Worm (Caenorhabditis elegans): Measurements from ENCODE around the gene C42C1.9.
A peak's percentile ranks its signal among the peaks of the same experiment; 100 is the strongest.
"Not testable (repeated sequence)": the region's sequence is repeated elsewhere in the genome, so short reads cannot be mapped to it uniquely, and the experiment has no call there.

Gene C42C1.9

DNA sequence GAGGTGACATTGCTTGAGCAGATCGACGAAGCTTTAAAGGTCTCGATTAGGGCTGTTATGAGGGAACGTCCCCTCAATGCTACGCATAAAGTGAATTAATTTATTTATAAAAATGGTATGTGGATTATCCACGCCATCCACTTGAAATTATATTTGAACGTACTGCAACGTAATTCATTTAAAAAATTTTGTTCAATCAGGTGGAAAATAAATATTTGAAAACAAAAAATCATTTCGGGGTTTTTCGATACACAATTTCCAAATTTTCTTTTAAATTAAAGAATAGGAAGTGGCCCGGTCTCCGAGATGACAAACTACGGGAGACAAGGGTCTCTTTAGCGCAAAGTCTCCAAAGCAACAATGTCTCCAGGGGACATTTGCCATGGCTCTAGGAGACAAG lies 22.3 kb downstream of the C42C1.9 start, which contains the start of gene oac-58:
oac-58 (minus strand) TSS at position 101 of the 400 bp plus-strand sequence.
- TF ChIP-seq fkh-2 (tag; optimal IDR thresholded peaks at IDR 0.05) = no peak
- TF ChIP-seq pqm-1 (tag; optimal IDR thresholded peaks at IDR 0.05) = no peak
- TF ChIP-seq ama-1 (optimal IDR thresholded peaks at IDR 0.05) = no peak
- no peak for TF ChIP-seq nhr-237 (tag; optimal IDR thresholded peaks at IDR 0.05)
- TF ChIP-seq unc-62 (GFP tag; optimal IDR thresholded peaks at IDR 0.05) = no peak
- no peak for TF ChIP-seq ceh-16 (tag; optimal IDR thresholded peaks at IDR 0.05)
- TF ChIP-seq unc-39 (tag; optimal IDR thresholded peaks at IDR 0.05) = no peak
- no peak for TF ChIP-seq egl-27 (tag; optimal IDR thresholded peaks at IDR 0.05)
- TF ChIP-seq sea-2 (GFP tag; optimal IDR thresholded peaks at IDR 0.05) = no peak
- TF ChIP-seq lin-39 (tag; optimal IDR thresholded peaks at IDR 0.05) = no peak
- TF ChIP-seq ztf-4 (tag; optimal IDR thresholded peaks at IDR 0.05) = no peak
- no peak for TF ChIP-seq mml-1 (tag; optimal IDR thresholded peaks at IDR 0.05)
- no peak for TF ChIP-seq ceh-28 (tag; optimal IDR thresholded peaks at IDR 0.05)
- no peak for TF ChIP-seq elt-2 (tag; optimal IDR thresholded peaks at IDR 0.05)
- no peak for TF ChIP-seq nhr-67 (tag; optimal IDR thresholded peaks at IDR 0.05)
- no peak for TF ChIP-seq nhr-28 (tag; optimal IDR thresholded peaks at IDR 0.05)
- TF ChIP-seq hmg-11 (tag; optimal IDR thresholded peaks at IDR 0.05) = no peak

DNA sequence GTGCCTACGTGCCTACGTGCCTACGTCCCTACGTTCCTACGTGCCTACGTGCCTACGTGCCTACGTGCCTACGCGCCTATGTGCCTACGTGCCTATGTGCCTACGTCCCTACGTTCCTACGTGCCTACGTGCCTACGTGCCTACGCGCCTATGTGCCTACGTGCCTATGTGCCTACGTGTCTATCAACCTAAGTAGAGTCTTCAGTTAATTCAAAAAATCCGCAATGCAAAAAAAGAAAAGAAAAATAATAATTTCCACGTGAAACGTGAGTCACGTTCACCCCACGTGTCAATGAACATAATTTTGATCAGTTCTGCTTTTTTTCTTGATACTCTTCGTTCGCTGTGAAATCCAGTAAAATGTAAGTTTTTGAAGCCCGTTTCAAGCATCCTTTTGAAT lies 37.7 kb downstream of the C42C1.9 start, which contains the start of gene F19B6.3:
F19B6.3 (plus strand) TSS at position 301 of the 400 bp plus-strand sequence.
- not testable (repeated sequence) for TF ChIP-seq fkh-10 (GFP tag; optimal IDR thresholded peaks at IDR 0.05); egl-27 (tag; optimal IDR thresholded peaks at IDR 0.05); ceh-28 (tag; optimal IDR thresholded peaks at IDR 0.05)

DNA sequence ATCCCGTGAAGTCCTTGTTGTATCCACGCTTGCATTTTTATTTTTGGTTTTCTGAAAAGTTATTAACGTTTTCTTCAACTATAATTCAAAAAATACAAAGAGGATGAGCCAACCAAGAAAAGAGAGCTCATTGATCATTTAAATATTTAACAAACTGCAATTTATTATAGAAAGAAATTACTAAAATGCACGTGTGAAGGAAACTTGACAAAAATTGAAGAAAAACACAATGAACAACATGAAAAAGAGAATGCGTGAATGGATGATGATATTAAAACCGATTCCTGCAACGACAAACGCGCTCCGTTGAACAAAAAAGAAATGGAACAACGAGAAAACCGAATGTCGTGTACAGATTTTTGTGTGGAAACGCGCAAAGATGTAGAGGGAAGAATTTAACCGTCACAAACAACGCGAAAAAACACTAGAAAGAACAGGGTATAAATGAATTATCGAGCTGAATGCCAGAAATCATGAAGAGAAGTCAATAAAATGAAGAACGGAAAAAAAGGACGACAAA lies 41.7 kb downstream of the C42C1.9 start, which contains the start of gene ufd-1:
ufd-1 (minus strand) TSS at position 51 of the 520 bp plus-strand sequence.
- no peak for TF ChIP-seq ceh-9 (tag; optimal IDR thresholded peaks at IDR 0.05)
- TF ChIP-seq nfya-1 (tag; optimal IDR thresholded peaks at IDR 0.05; ENCODE audit: insufficient read depth) = no peak
- TF ChIP-seq nhr-43 (tag; optimal IDR thresholded peaks at IDR 0.05; ENCODE audit: poor library complexity, severe bottlenecking) = no peak
- TF ChIP-seq ceh-28 (tag; optimal IDR thresholded peaks at IDR 0.05) = no peak
- TF ChIP-seq eor-1 (tag; optimal IDR thresholded peaks at IDR 0.05) = no peak
- no peak for TF ChIP-seq nhr-77 (tag; optimal IDR thresholded peaks at IDR 0.05)
- TF ChIP-seq nhr-11 (tag; optimal IDR thresholded peaks at IDR 0.05) = no peak
- no peak for TF ChIP-seq fos-1 (tag; optimal IDR thresholded peaks at IDR 0.05)
- TF ChIP-seq egl-5 (tag; optimal IDR thresholded peaks at IDR 0.05) = no peak
- TF ChIP-seq nhr-23 (tag; optimal IDR thresholded peaks at IDR 0.05) = peak; percentile 51
- TF ChIP-seq fkh-10 (GFP tag; optimal IDR thresholded peaks at IDR 0.05) = no peak
- TF ChIP-seq zag-1 (tag; optimal IDR thresholded peaks at IDR 0.05) = no peak
- TF ChIP-seq lin-15B (tag; optimal IDR thresholded peaks at IDR 0.05) = peak; percentile 7
- no peak for TF ChIP-seq tbx-2 (tag; optimal IDR thresholded peaks at IDR 0.05)
- peak; percentile 25 for TF ChIP-seq nhr-25 (tag; optimal IDR thresholded peaks at IDR 0.05)
- TF ChIP-seq skn-1 (tag; optimal IDR thresholded peaks at IDR 0.05) = peak; percentile 58
- TF ChIP-seq daf-12 (tag; optimal IDR thresholded peaks at IDR 0.05) = no peak
- no peak for TF ChIP-seq ztf-4 (tag; optimal IDR thresholded peaks at IDR 0.05)
- TF ChIP-seq pqm-1 (tag; optimal IDR thresholded peaks at IDR 0.05) = no peak
- no peak for TF ChIP-seq elt-1 (tag; optimal IDR thresholded peaks at IDR 0.05)
- TF ChIP-seq nhr-28 (tag; optimal IDR thresholded peaks at IDR 0.05) = no peak
- TF ChIP-seq egl-27 (tag; optimal IDR thresholded peaks at IDR 0.05) = no peak
- no peak for TF ChIP-seq hmg-11 (tag; optimal IDR thresholded peaks at IDR 0.05)

DNA sequence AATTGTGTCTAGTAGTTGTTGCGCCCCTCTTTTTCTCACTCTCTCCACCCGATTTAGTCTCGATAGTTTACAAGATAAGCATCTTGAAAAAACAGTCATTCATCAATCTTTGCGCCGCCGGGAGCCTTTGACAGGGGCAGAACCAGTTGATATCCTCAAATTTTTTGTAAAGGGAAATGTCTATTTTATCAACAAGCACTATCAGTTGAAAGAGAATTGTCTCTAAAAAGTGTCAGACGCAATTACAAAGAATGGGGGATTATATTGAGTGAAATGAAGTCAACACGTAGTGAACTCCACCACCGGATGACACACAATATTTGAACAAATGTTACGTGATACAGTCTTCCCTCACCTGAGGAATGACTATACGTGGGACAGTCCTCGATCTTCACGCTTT lies 44.9 kb downstream of the C42C1.9 start:
- TF ChIP-seq elt-2 (tag; optimal IDR thresholded peaks at IDR 0.05) (peak; percentile 27), elt-1 (tag; optimal IDR thresholded peaks at IDR 0.05) (peak; percentile 36), R02D3.7 (tag; optimal IDR thresholded peaks at IDR 0.05) (no peak), egl-5 (tag; optimal IDR thresholded peaks at IDR 0.05) (no peak)

DNA sequence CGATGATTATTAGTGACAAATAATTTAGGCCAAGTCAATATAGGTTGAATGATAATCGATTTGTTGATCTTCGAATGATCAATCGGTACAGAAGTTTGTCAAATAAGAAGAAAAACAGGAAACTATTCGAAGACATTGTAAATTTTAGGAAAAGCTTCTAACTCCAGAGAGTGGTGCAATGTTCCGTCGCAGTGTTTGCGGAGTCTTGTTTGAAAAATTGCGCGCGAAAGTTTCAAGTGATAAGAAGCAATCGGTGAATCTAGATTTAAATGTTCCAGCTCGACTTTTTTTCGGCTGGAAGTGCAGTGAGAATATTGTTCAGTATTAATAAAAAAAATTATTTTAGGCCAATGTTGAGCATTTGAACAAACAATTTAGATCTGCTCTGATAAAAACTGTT lies 45.5 kb downstream of the C42C1.9 start:
- TF ChIP-seq egl-27 (tag; optimal IDR thresholded peaks at IDR 0.05) (no peak), ztf-11 (tag; optimal IDR thresholded peaks at IDR 0.05) (no peak), nfya-1 (tag; optimal IDR thresholded peaks at IDR 0.05; ENCODE audit: insufficient read depth) (peak; percentile 25), nhr-23 (tag; optimal IDR thresholded peaks at IDR 0.05) (no peak), daf-12 (tag; optimal IDR thresholded peaks at IDR 0.05) (no peak), nhr-237 (tag; optimal IDR thresholded peaks at IDR 0.05) (no peak), nhr-76 (tag; optimal IDR thresholded peaks at IDR 0.05) (no peak), pha-4 (tag; optimal IDR thresholded peaks at IDR 0.05) (peak; percentile 36), fkh-10 (GFP tag; optimal IDR thresholded peaks at IDR 0.05) (no peak), ZK546.5 (tag; optimal IDR thresholded peaks at IDR 0.05) (no peak), eor-1 (tag; optimal IDR thresholded peaks at IDR 0.05) (no peak), aly-2 (tag; optimal IDR thresholded peaks at IDR 0.05) (no peak), ceh-9 (tag; optimal IDR thresholded peaks at IDR 0.05) (no peak), nhr-11 (tag; optimal IDR thresholded peaks at IDR 0.05) (no peak)
